Worm (Caenorhabditis elegans) whole organism, mixed stage, embryonic: ENCODE data around the gene sto-3.
A peak's percentile ranks its signal among the peaks of the same experiment; 100 is the strongest.

Source experiments
- M03D4.4 ChIP-seq: sonication (generic microtip); optimal IDR thresholded peaks from 2 replicates; lab custom pipeline; 2017; ENCODE audit warnings: mild to moderate bottlenecking, missing genetic modification characterization, missing compliant biosample characterization
- bed-3 ChIP-seq: fragments of 200-800 bp; sonication (Bioruptor generic); optimal IDR thresholded peaks from 3 replicates; lab custom pipeline; 2018; ENCODE audit warnings: mild to moderate bottlenecking, missing genetic modification characterization, moderate library complexity, missing compliant biosample characterization
- blmp-1 ChIP-seq: fragments of 150-350 bp; optimal IDR thresholded peaks from 2 replicates; lab custom pipeline; 2014; ENCODE audit warnings: missing biosample characterization, missing genetic modification characterization
- ceh-39 ChIP-seq: fragments of 150-350 bp; optimal IDR thresholded peaks from 2 replicates; lab custom pipeline; 2014; ENCODE audit warnings: missing biosample characterization, missing genetic modification characterization
- ceh-43 ChIP-seq: fragments of 200-800 bp; sonication (Bioruptor generic); optimal IDR thresholded peaks from 2 replicates; lab custom pipeline; 2018; ENCODE audit warnings: mild to moderate bottlenecking, missing genetic modification characterization, moderate library complexity, missing compliant biosample characterization
- ceh-83 ChIP-seq: fragments of 200-800 bp; sonication (Bioruptor generic); optimal IDR thresholded peaks from 2 replicates; lab custom pipeline; 2018; ENCODE audit warnings: mild to moderate bottlenecking, missing genetic modification characterization, missing compliant biosample characterization
- ces-1 ChIP-seq: fragments of 150-350 bp; optimal IDR thresholded peaks from 2 replicates; lab custom pipeline; 2014; ENCODE audit warnings: missing biosample characterization, missing genetic modification reagents, missing genetic modification characterization
- cnd-1 ChIP-seq: fragments of 200-800 bp; sonication (Bioruptor generic); optimal IDR thresholded peaks from 2 replicates; lab custom pipeline; 2018; ENCODE audit warnings: mild to moderate bottlenecking, missing genetic modification characterization, missing compliant biosample characterization
- drap-1 ChIP-seq: fragments of 200-800 bp; sonication (Bioruptor generic); optimal IDR thresholded peaks from 3 replicates; lab custom pipeline; 2018; ENCODE audit warnings: mild to moderate bottlenecking, missing genetic modification characterization, missing compliant biosample characterization
- elt-1 ChIP-seq: sonication (generic microtip); optimal IDR thresholded peaks from 2 replicates; lab custom pipeline; 2017; ENCODE audit warnings: missing genetic modification characterization, mild to moderate bottlenecking, missing compliant biosample characterization, antibody characterized with exemption, moderate library complexity, borderline replicate concordance; ENCODE audit not compliant: insufficient read depth
- elt-3 ChIP-seq: fragments of 150-350 bp; optimal IDR thresholded peaks from 2 replicates; lab custom pipeline; 2014; ENCODE audit warnings: missing biosample characterization, missing genetic modification characterization
- flh-1 ChIP-seq: fragments of 200-800 bp; sonication (Bioruptor generic); optimal IDR thresholded peaks from 2 replicates; lab custom pipeline; 2018; ENCODE audit warnings: mild to moderate bottlenecking, missing genetic modification characterization, moderate library complexity, missing compliant biosample characterization
- ham-2 ChIP-seq: fragments of 200-800 bp; sonication (Bioruptor generic); optimal IDR thresholded peaks from 2 replicates; lab custom pipeline; 2018; ENCODE audit warnings: mild to moderate bottlenecking, missing genetic modification characterization, missing compliant biosample characterization
- hlh-1 ChIP-seq: fragments of 150-350 bp; optimal IDR thresholded peaks from 2 replicates; lab custom pipeline; 2014; ENCODE audit warnings: missing biosample characterization, missing genetic modification reagents, missing genetic modification characterization
- lin-13 ChIP-seq: fragments of 150-350 bp; optimal IDR thresholded peaks from 2 replicates; lab custom pipeline; 2014; ENCODE audit warnings: missing biosample characterization, missing genetic modification characterization
- lin-32 ChIP-seq: fragments of 200-800 bp; sonication (Bioruptor generic); optimal IDR thresholded peaks from 2 replicates; lab custom pipeline; 2018; ENCODE audit warnings: mild to moderate bottlenecking, missing genetic modification characterization, missing compliant biosample characterization
- lsy-2 ChIP-seq: fragments of 150-350 bp; optimal IDR thresholded peaks from 2 replicates; lab custom pipeline; 2014; ENCODE audit warnings: missing biosample characterization, missing genetic modification characterization
- mab-5 ChIP-seq: fragments of 150-350 bp; optimal IDR thresholded peaks from 2 replicates; lab custom pipeline; 2014; ENCODE audit warnings: missing biosample characterization, missing genetic modification characterization
- mep-1 ChIP-seq: fragments of 150-350 bp; optimal IDR thresholded peaks from 2 replicates; lab custom pipeline; 2017; ENCODE audit warnings: missing biosample characterization, missing genetic modification reagents, missing genetic modification characterization, inconsistent platforms
- mls-2 ChIP-seq: sonication (generic microtip); optimal IDR thresholded peaks from 2 replicates; lab custom pipeline; 2016; ENCODE audit warnings: mild to moderate bottlenecking, missing genetic modification characterization, moderate library complexity, missing compliant biosample characterization
- nhr-12 ChIP-seq: fragments of 150-350 bp; optimal IDR thresholded peaks from 2 replicates; lab custom pipeline; 2014; ENCODE audit warnings: missing biosample characterization, missing genetic modification characterization
- nhr-2 ChIP-seq: fragments of 150-350 bp; optimal IDR thresholded peaks from 2 replicates; lab custom pipeline; 2014; ENCODE audit warnings: missing biosample characterization, missing genetic modification characterization
- nhr-237 ChIP-seq: fragments of 150-350 bp; optimal IDR thresholded peaks from 2 replicates; lab custom pipeline; 2014; ENCODE audit warnings: missing biosample characterization, missing genetic modification characterization
- nhr-28 ChIP-seq: fragments of 150-350 bp; optimal IDR thresholded peaks from 2 replicates; lab custom pipeline; 2014; ENCODE audit warnings: missing biosample characterization, missing genetic modification characterization
- nhr-76 ChIP-seq: sonication (generic microtip); optimal IDR thresholded peaks from 2 replicates; lab custom pipeline; 2017; ENCODE audit warnings: missing biosample characterization, missing genetic modification characterization
- pha-4 ChIP-seq: fragments of 150-350 bp; optimal IDR thresholded peaks from 2 replicates; lab custom pipeline; 2018; ENCODE audit warnings: missing biosample characterization, missing genetic modification reagents, missing genetic modification characterization
- sem-2 ChIP-seq: fragments of 200-800 bp; sonication (Bioruptor generic); optimal IDR thresholded peaks from 2 replicates; lab custom pipeline; 2018; ENCODE audit warnings: mild to moderate bottlenecking, missing genetic modification characterization, missing compliant biosample characterization
- snpc-4 ChIP-seq: fragments of 150-350 bp; optimal IDR thresholded peaks from 2 replicates; lab custom pipeline; 2014; ENCODE audit warnings: missing biosample characterization, missing genetic modification characterization
- sptf-1 ChIP-seq: sonication (generic microtip); optimal IDR thresholded peaks from 2 replicates; lab custom pipeline; 2017; ENCODE audit warnings: mild to moderate bottlenecking, missing genetic modification characterization, moderate library complexity, missing compliant biosample characterization
- unc-120 ChIP-seq: sonication (generic microtip); optimal IDR thresholded peaks from 2 replicates; lab custom pipeline; 2017; ENCODE audit warnings: missing genetic modification characterization, missing compliant biosample characterization; ENCODE audit not compliant: poor library complexity, severe bottlenecking
- unc-39 ChIP-seq: fragments of 150-350 bp; optimal IDR thresholded peaks from 2 replicates; lab custom pipeline; 2014; ENCODE audit warnings: missing biosample characterization, missing genetic modification characterization
- unc-62 ChIP-seq: fragments of 150-350 bp; optimal IDR thresholded peaks from 2 replicates; lab custom pipeline; 2014; ENCODE audit warnings: missing biosample characterization, missing genetic modification reagents, missing genetic modification characterization
- zip-8 ChIP-seq: fragments of 150-350 bp; optimal IDR thresholded peaks from 2 replicates; lab custom pipeline; 2014; ENCODE audit warnings: missing biosample characterization, missing genetic modification characterization
- ztf-11 ChIP-seq: fragments of 150-350 bp; optimal IDR thresholded peaks from 2 replicates; lab custom pipeline; 2014; ENCODE audit warnings: missing biosample characterization, missing genetic modification characterization

The sto-3 gene

ce11 chrX:11662069-11662468 lies 40.2 kb upstream of the sto-3 start:
- TF ChIP-seq lin-13 (tag; lab: Kevin White, UChicago) (no peak), elt-1 (tag; lab: Kevin White, UChicago) (no peak), lsy-2 (tag; lab: Kevin White, UChicago) (no peak), M03D4.4 (tag; lab: Kevin White, UChicago) (no peak), blmp-1 (tag; lab: Kevin White, UChicago) (no peak), nhr-237 (no peak), mls-2 (tag; lab: Kevin White, UChicago) (no peak), nhr-28 (tag; lab: Kevin White, UChicago) (no peak), ceh-39 (tag; lab: Kevin White, UChicago) (no peak), ham-2 (no peak), sptf-1 (no peak), pha-4 (tag; lab: Kevin White, UChicago) (no peak), mep-1 (tag; lab: Kevin White, UChicago) (no peak), zip-8 (no peak), ceh-83 (GFP tag; lab: Kevin White, UChicago) (no peak), drap-1 (GFP tag; lab: Kevin White, UChicago) (no peak), ceh-43 (no peak), nhr-2 (tag; lab: Kevin White, UChicago) (no peak)
- TF ChIP-seq, all 35 proteins: peak for 0

ce11 chrX:11661625-11662024 lies 39.7 kb upstream of the sto-3 start, which contains the start of gene sfxn-1.5:
Gene sfxn-1.5 (minus strand): TSS chrX:11661660.
- TF ChIP-seq ceh-39 (tag; lab: Kevin White, UChicago) (no peak), lin-32 (GFP tag; lab: Kevin White, UChicago) (no peak), elt-1 (tag; lab: Kevin White, UChicago) (no peak), drap-1 (GFP tag; lab: Kevin White, UChicago) (no peak), unc-62 (GFP tag; lab: Kevin White, UChicago) (no peak), snpc-4 (tag; lab: Kevin White, UChicago) (no peak), sem-2 (GFP tag; lab: Kevin White, UChicago) (no peak), flh-1 (no peak), ceh-43 (no peak), hlh-1 (tag; lab: Kevin White, UChicago) (no peak), blmp-1 (tag; lab: Kevin White, UChicago) (no peak), unc-39 (tag; lab: Kevin White, UChicago) (no peak)
- TF ChIP-seq, all 35 proteins: peak for 0

ce11 chrX:11658331-11658730 lies 36.4 kb upstream of the sto-3 start, which contains the start of gene T04F8.3:
Gene T04F8.3 (plus strand): TSS chrX:11658631.
- TF ChIP-seq nhr-12 (tag; lab: Kevin White, UChicago) (no peak), flh-1 (no peak), nhr-76 (no peak), mab-5 (tag; lab: Kevin White, UChicago) (no peak), lin-32 (GFP tag; lab: Kevin White, UChicago) (no peak), mep-1 (tag; lab: Kevin White, UChicago) (no peak), unc-120 (tag; lab: Kevin White, UChicago) (no peak), nhr-237 (no peak), elt-3 (tag; lab: Kevin White, UChicago) (no peak), ceh-83 (GFP tag; lab: Kevin White, UChicago) (no peak), unc-39 (tag; lab: Kevin White, UChicago) (no peak), ces-1 (no peak), ztf-11 (tag; lab: Kevin White, UChicago) (no peak), elt-1 (tag; lab: Kevin White, UChicago) (no peak), pha-4 (tag; lab: Kevin White, UChicago) (no peak)

- TF ChIP-seq nhr-2 (tag; lab: Kevin White, UChicago) (no peak), elt-3 (tag; lab: Kevin White, UChicago) (no peak), nhr-28 (tag; lab: Kevin White, UChicago) (peak; percentile 56), lin-13 (tag; lab: Kevin White, UChicago) (peak; percentile 47), unc-62 (GFP tag; lab: Kevin White, UChicago) (peak; percentile 8), hlh-1 (tag; lab: Kevin White, UChicago) (peak; percentile 28), mep-1 (tag; lab: Kevin White, UChicago) (peak; percentile 64), ces-1 (peak; percentile 53), unc-39 (tag; lab: Kevin White, UChicago) (no peak), lsy-2 (tag; lab: Kevin White, UChicago) (no peak), cnd-1 (no peak), ceh-83 (GFP tag; lab: Kevin White, UChicago) (peak; percentile 22), mls-2 (tag; lab: Kevin White, UChicago) (no peak), sptf-1 (peak; percentile 24), drap-1 (GFP tag; lab: Kevin White, UChicago) (no peak), bed-3 (no peak), pha-4 (tag; lab: Kevin White, UChicago) (peak; percentile 63), ceh-39 (tag; lab: Kevin White, UChicago) (peak; percentile 60), unc-120 (tag; lab: Kevin White, UChicago) (peak; percentile 78), nhr-12 (tag; lab: Kevin White, UChicago) (no peak), nhr-237 (no peak)
Measured at ce11 chrX:11656519-11657006, 34.7 kb upstream of the sto-3 start, which contains the start of gene T04F8.2. Gene T04F8.2 (minus strand): TSS chrX:11656569.
